Fruit fly (Drosophila melanogaster) whole organism, embryonic: ENCODE measurements around the gene nonC.
A peak's percentile ranks its signal among the peaks of the same experiment; 100 is the strongest.

Experiments used
- Abd-B ChIP-seq: fragments of 200-800 bp; sonication (Bioruptor generic); optimal IDR thresholded peaks from 2 replicates; lab custom pipeline; 2018; ENCODE audit warnings: missing biosample characterization, mild to moderate bottlenecking, missing genetic modification characterization, moderate library complexity
- Blimp-1 ChIP-seq: fragments of 200-800 bp; sonication (Bioruptor generic); optimal IDR thresholded peaks from 3 replicates; lab custom pipeline; 2018; ENCODE audit warnings: missing biosample characterization, missing genetic modification characterization, mild to moderate bottlenecking, moderate library complexity, missing genetic modification reagents
- CG10565 ChIP-seq: fragments of 200-800 bp; sonication (Bioruptor generic); optimal IDR thresholded peaks from 3 replicates; lab custom pipeline; 2016; ENCODE audit warnings: missing biosample characterization, mild to moderate bottlenecking, missing genetic modification characterization
- CG10654 ChIP-seq: fragments of 200-800 bp; sonication (Bioruptor generic); optimal IDR thresholded peaks from 2 replicates; lab custom pipeline; 2016; ENCODE audit warnings: missing biosample characterization, missing genetic modification characterization
- CG10959 ChIP-seq: fragments of 200-800 bp; sonication (Bioruptor generic); IDR thresholded peaks from 2 replicates; pipeline ENCODE4 v1.3.6; 2022; ENCODE audit warnings: missing biosample characterization, missing genetic modification characterization
- CG11247 ChIP-seq: fragments of 200-800 bp; sonication (Bioruptor generic); IDR thresholded peaks from 2 replicates; pipeline ENCODE4 v1.3.6; 2022; ENCODE audit warnings: missing biosample characterization, missing genetic modification characterization
- CG12104 ChIP-seq: fragments of 200-800 bp; sonication (Bioruptor generic); optimal IDR thresholded peaks from 3 replicates; lab custom pipeline; 2016; ENCODE audit warnings: missing biosample characterization, missing genetic modification characterization
- CG1602 ChIP-seq: fragments of 200-800 bp; sonication (Bioruptor generic); optimal IDR thresholded peaks from 3 replicates; lab custom pipeline; 2016; ENCODE audit warnings: missing biosample characterization, missing genetic modification characterization
- CG16813 ChIP-seq: fragments of 200-800 bp; sonication (Bioruptor generic); IDR thresholded peaks from 3 replicates; pipeline ENCODE4 v1.3.6; 2022; ENCODE audit warnings: missing biosample characterization, missing genetic modification characterization; ENCODE audit not compliant: partially characterized antibody
- CG2116 ChIP-seq: fragments of 200-800 bp; sonication (Bioruptor generic); optimal IDR thresholded peaks from 3 replicates; lab custom pipeline; 2018; ENCODE audit warnings: missing biosample characterization, mild to moderate bottlenecking, missing genetic modification characterization
- CG31388 ChIP-seq: fragments of 200-800 bp; sonication (Bioruptor generic); optimal IDR thresholded peaks from 2 replicates; lab custom pipeline; 2016; ENCODE audit warnings: missing biosample characterization, missing genetic modification characterization
- CG42726 ChIP-seq: fragments of 200-800 bp; sonication (Bioruptor generic); IDR thresholded peaks from 2 replicates; pipeline ENCODE4 v1.3.6; 2022; ENCODE audit warnings: missing biosample characterization, missing genetic modification characterization; ENCODE audit not compliant: partially characterized antibody
- CG6272 ChIP-seq: fragments of 200-800 bp; sonication (Bioruptor generic); IDR thresholded peaks from 2 replicates; pipeline ENCODE4 v1.3.6; 2022; ENCODE audit warnings: missing biosample characterization, missing genetic modification characterization
- CG6765 ChIP-seq: fragments of 200-800 bp; sonication (Bioruptor generic); optimal IDR thresholded peaks from 3 replicates; lab custom pipeline; 2017; ENCODE audit warnings: missing biosample characterization, mild to moderate bottlenecking, missing genetic modification characterization
- CG9215 ChIP-seq: fragments of 200-800 bp; sonication (Bioruptor generic); IDR thresholded peaks from 2 replicates; pipeline ENCODE4 v1.3.6; 2022; ENCODE audit warnings: missing biosample characterization, missing genetic modification characterization
- CHES-1-like ChIP-seq: fragments of 200-800 bp; sonication (Bioruptor generic); optimal IDR thresholded peaks from 2 replicates; lab custom pipeline; 2016; ENCODE audit warnings: missing biosample characterization, missing genetic modification characterization
- D19A ChIP-seq: fragments of 200-800 bp; optimal IDR thresholded peaks from 3 replicates; lab custom pipeline; 2019; ENCODE audit warnings: missing biosample characterization, mild to moderate bottlenecking, missing genetic modification characterization, moderate library complexity
- Dbx ChIP-seq: fragments of 200-800 bp; sonication (Bioruptor generic); IDR thresholded peaks from 3 replicates; pipeline ENCODE4 v1.3.6; 2022; ENCODE audit warnings: missing biosample characterization, missing genetic modification characterization
- Dp ChIP-seq: fragments of 200-800 bp; sonication (Bioruptor generic); optimal IDR thresholded peaks from 2 replicates; lab custom pipeline; 2018; ENCODE audit warnings: missing biosample characterization, mild to moderate bottlenecking, missing genetic modification characterization, moderate library complexity
- Gsc ChIP-seq: fragments of 200-800 bp; sonication (Bioruptor generic); IDR thresholded peaks from 2 replicates; pipeline ENCODE4 v1.3.6; 2022; ENCODE audit warnings: missing biosample characterization, missing genetic modification characterization
- HmgD ChIP-seq: fragments of 200-800 bp; sonication (Bioruptor generic); optimal IDR thresholded peaks from 3 replicates; lab custom pipeline; 2016; ENCODE audit warnings: missing biosample characterization, missing genetic modification characterization
- Hr51 ChIP-seq, 2 experiments: fragments of 200-800 bp; sonication (Bioruptor generic); optimal IDR thresholded peaks; 2 replicates in 1 of 2; 3 replicates in 1 of 2; lab custom pipeline; 2016 to 2018; ENCODE audit warnings: missing biosample characterization in 2 of 2, missing genetic modification characterization in 2 of 2, mild to moderate bottlenecking in 1 of 2, moderate library complexity in 1 of 2
- Lim3 ChIP-seq: fragments of 200-800 bp; sonication (Bioruptor generic); IDR thresholded peaks from 2 replicates; pipeline ENCODE4 v1.3.6; 2022; ENCODE audit warnings: missing biosample characterization, missing genetic modification characterization
- MTF-1 ChIP-seq: fragments of 200-800 bp; sonication (Bioruptor generic); optimal IDR thresholded peaks from 2 replicates; lab custom pipeline; 2018; ENCODE audit warnings: missing biosample characterization, mild to moderate bottlenecking, missing genetic modification characterization, borderline replicate concordance
- NfI ChIP-seq: fragments of 200-800 bp; sonication (Bioruptor generic); optimal IDR thresholded peaks from 3 replicates; lab custom pipeline; 2018; ENCODE audit warnings: missing biosample characterization, mild to moderate bottlenecking, missing genetic modification characterization, moderate library complexity
- Ravus ChIP-seq: fragments of 200-800 bp; sonication (Bioruptor generic); IDR thresholded peaks from 2 replicates; pipeline ENCODE4 v1.3.6; 2022; ENCODE audit warnings: missing biosample characterization, missing genetic modification characterization
- Rx ChIP-seq: fragments of 200-800 bp; sonication (Bioruptor generic); IDR thresholded peaks from 2 replicates; pipeline ENCODE4 v1.3.6; 2022; ENCODE audit warnings: missing biosample characterization, missing genetic modification characterization
- Spps ChIP-seq: fragments of 200-800 bp; sonication (Bioruptor generic); optimal IDR thresholded peaks from 2 replicates; lab custom pipeline; 2018; ENCODE audit warnings: missing biosample characterization, mild to moderate bottlenecking, missing genetic modification characterization
- Usf ChIP-seq: fragments of 200-800 bp; sonication (Bioruptor generic); optimal IDR thresholded peaks from 2 replicates; lab custom pipeline; 2017; ENCODE audit warnings: missing genotype, missing biosample characterization, missing genetic modification characterization
- Vsx1 ChIP-seq: fragments of 200-800 bp; sonication (Bioruptor generic); optimal IDR thresholded peaks from 2 replicates; lab custom pipeline; 2017; ENCODE audit warnings: missing biosample characterization, mild to moderate bottlenecking, missing genetic modification characterization, missing genetic modification reagents
- al ChIP-seq: fragments of 200-800 bp; sonication (Bioruptor generic); IDR thresholded peaks from 2 replicates; pipeline ENCODE4 v1.3.6; 2022; ENCODE audit warnings: missing biosample characterization, missing genetic modification characterization
- ato ChIP-seq: fragments of 200-800 bp; sonication (Bioruptor generic); IDR thresholded peaks from 2 replicates; pipeline ENCODE4 v1.3.6; 2022; ENCODE audit warnings: missing biosample characterization, missing genetic modification characterization; ENCODE audit not compliant: partially characterized antibody
- cato ChIP-seq: fragments of 200-800 bp; sonication (Bioruptor generic); optimal IDR thresholded peaks from 2 replicates; lab custom pipeline; 2016; ENCODE audit warnings: missing biosample characterization, missing genetic modification characterization, borderline replicate concordance
- chm ChIP-seq: fragments of 200-800 bp; sonication (Bioruptor generic); IDR thresholded peaks from 2 replicates; pipeline ENCODE4 v1.3.6; 2022; ENCODE audit warnings: missing biosample characterization, missing genetic modification characterization
- ci ChIP-seq: fragments of 200-800 bp; sonication (Bioruptor generic); IDR thresholded peaks from 3 replicates; pipeline ENCODE4 v1.3.6; 2022; ENCODE audit warnings: missing biosample characterization, missing genetic modification characterization
- crc ChIP-seq: fragments of 200-800 bp; sonication (Bioruptor generic); optimal IDR thresholded peaks from 2 replicates; lab custom pipeline; 2016; ENCODE audit warnings: missing biosample characterization, missing genetic modification characterization
- ewg ChIP-seq: fragments of 200-800 bp; sonication (Bioruptor generic); optimal IDR thresholded peaks from 3 replicates; lab custom pipeline; 2017; ENCODE audit warnings: mild to moderate bottlenecking, missing biosample characterization, missing genetic modification reagents, missing genetic modification characterization
- exex ChIP-seq: fragments of 200-800 bp; sonication (Bioruptor generic); optimal IDR thresholded peaks from 4 replicates; lab custom pipeline; 2018; ENCODE audit warnings: missing biosample characterization, mild to moderate bottlenecking, missing genetic modification characterization, moderate library complexity
- fd102C ChIP-seq: fragments of 200-800 bp; sonication (Bioruptor generic); optimal IDR thresholded peaks from 2 replicates; lab custom pipeline; 2018; ENCODE audit warnings: missing biosample characterization, mild to moderate bottlenecking, missing genetic modification characterization, moderate library complexity
- lilli ChIP-seq: fragments of 200-800 bp; sonication (Bioruptor generic); optimal IDR thresholded peaks from 3 replicates; lab custom pipeline; 2016; ENCODE audit warnings: missing biosample characterization, missing genetic modification characterization
- lmd ChIP-seq: fragments of 200-800 bp; sonication (Bioruptor generic); IDR thresholded peaks from 2 replicates; pipeline ENCODE4 v1.3.6; 2022; ENCODE audit warnings: missing biosample characterization, missing genetic modification characterization
- lov ChIP-seq, 2 experiments: fragments of 200-800 bp in 1 of 2; fragments of >200 bp in 1 of 2; sonication (Bioruptor generic) in 1 of 2; IDR thresholded peaks in 1 of 2; optimal IDR thresholded peaks in 1 of 2; 2 replicates in 1 of 2; 3 replicates in 1 of 2; pipeline versions ENCODE4 v1.3.6 to Lab custom; 2017 to 2022; ENCODE audit warnings: missing biosample characterization in 1 of 2, missing genetic modification characterization in 1 of 2
- pnt ChIP-seq: fragments of 200-800 bp; sonication (Bioruptor generic); optimal IDR thresholded peaks from 3 replicates; lab custom pipeline; 2016; ENCODE audit warnings: missing biosample characterization, missing genetic modification characterization
- pum ChIP-seq: fragments of 200-800 bp; sonication (Bioruptor generic); optimal IDR thresholded peaks from 2 replicates; lab custom pipeline; 2016; ENCODE audit warnings: missing biosample characterization, missing genetic modification characterization
- pzg ChIP-seq: fragments of 200-800 bp; sonication (Bioruptor generic); optimal IDR thresholded peaks from 3 replicates; lab custom pipeline; 2018; ENCODE audit warnings: missing biosample characterization, mild to moderate bottlenecking, missing genetic modification characterization, moderate library complexity
- unc-4 ChIP-seq: fragments of 200-800 bp; sonication (Bioruptor generic); IDR thresholded peaks from 2 replicates; pipeline ENCODE4 v1.3.6; 2022; ENCODE audit warnings: missing biosample characterization, missing genetic modification characterization; ENCODE audit not compliant: partially characterized antibody

nonC gene

DNA sequence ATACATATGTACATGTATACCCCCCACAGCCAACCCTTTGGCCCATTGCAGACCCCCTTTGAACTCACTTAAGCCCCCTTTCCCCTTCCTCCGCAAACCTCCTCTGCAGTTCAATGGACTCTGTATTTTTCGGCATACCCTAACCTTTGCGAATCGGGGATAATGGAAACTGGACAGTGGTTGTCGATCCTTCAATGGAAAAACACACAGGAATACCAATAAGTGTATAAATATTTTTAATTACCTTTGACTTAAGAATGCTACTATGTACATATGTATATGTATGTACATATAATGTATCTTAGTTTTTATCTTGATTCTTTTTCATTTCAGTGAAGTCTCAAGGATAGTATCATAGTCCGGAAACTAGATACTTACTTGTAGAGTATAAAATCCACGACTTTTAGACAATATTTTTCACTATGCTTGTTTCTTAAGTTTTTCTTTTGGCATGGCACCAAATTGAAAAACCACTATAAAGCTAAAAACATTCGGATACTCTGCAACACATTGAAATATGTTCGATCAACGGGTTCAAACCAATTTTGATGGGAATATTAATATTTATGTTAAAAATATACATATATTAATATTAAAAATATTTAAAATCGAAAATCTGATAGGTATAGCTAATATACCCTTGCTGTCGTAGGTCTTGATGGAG is 32.2 kb downstream of the nonC start (continued):
- TF ChIP-seq lov (optimal IDR thresholded peaks at IDR 0.05; lab: Kevin White, UChicago) (no peak), lov (GFP tag; IDR thresholded peaks at IDR 0.05; lab: Robert Waterston, UW) (peak; percentile 62; the same call in 1 of the 3 replicates), ato (GFP tag; lab: Robert Waterston, UW) (no peak), CG42726 (GFP tag; lab: Robert Waterston, UW) (no peak), CG6765 (GFP tag; lab: Kevin White, UChicago) (no peak), CG2116 (GFP tag; lab: Kevin White, UChicago) (peak; percentile 7), pnt (GFP tag; lab: Kevin White, UChicago) (no peak), ewg (peak; percentile 42), NfI (GFP tag; lab: Kevin White, UChicago) (peak; percentile 71), lmd (GFP tag; lab: Robert Waterston, UW) (peak; percentile 81), lilli (peak; percentile 17), exex (tag; lab: Kevin White, UChicago) (peak; percentile 11), pzg (GFP tag; lab: Kevin White, UChicago) (no peak), crc (GFP tag; lab: Kevin White, UChicago) (no peak), Usf (GFP tag; lab: Kevin White, UChicago) (no peak), Dbx (GFP tag; lab: Robert Waterston, UW) (peak; percentile 49; the same call in 1 of the 3 replicates), D19A (tag; lab: Kevin White, UChicago) (peak; percentile 97), MTF-1 (GFP tag; lab: Kevin White, UChicago) (no peak), Rx (GFP tag; lab: Robert Waterston, UW) (peak; percentile 50; the same call in 1 of the 2 replicates), Lim3 (GFP tag; lab: Robert Waterston, UW) (0 out of 2 replicates have a peak, but pooled peaks have one; percentile 9), Gsc (GFP tag; lab: Robert Waterston, UW) (no peak), CG6272 (GFP tag; lab: Robert Waterston, UW) (no peak), fd102C (GFP tag; lab: Kevin White, UChicago) (no peak), CG10654 (GFP tag; lab: Kevin White, UChicago) (peak; percentile 37), CG12104 (GFP tag; lab: Kevin White, UChicago) (peak; percentile 16), CG31388 (no peak), CG9215 (peak; percentile 47; the same call in 1 of the 2 replicates), CG1602 (peak; percentile 43), Hr51 (GFP tag; optimal IDR thresholded peaks at IDR 0.05; lab: Kevin White, UChicago) (peak in 1 of 2 experiments; percentile 81), al (peak; percentile 70), HmgD (GFP tag; lab: Kevin White, UChicago) (no peak), chm (GFP tag; lab: Robert Waterston, UW) (no peak; the same call in 1 of the 2 replicates), unc-4 (GFP tag; lab: Robert Waterston, UW) (no peak), cato (no peak), Spps (tag; lab: Kevin White, UChicago) (no peak), ci (GFP tag; lab: Robert Waterston, UW) (peak; percentile 79), CG16813 (no peak), CG10959 (GFP tag; lab: Robert Waterston, UW) (peak; percentile 47), CG11247 (GFP tag; lab: Robert Waterston, UW) (peak; percentile 57), Dp (no peak), pum (GFP tag; lab: Kevin White, UChicago) (peak; percentile 16), CHES-1-like (GFP tag; lab: Kevin White, UChicago) (no peak), CG10565 (no peak), Abd-B (peak; percentile 56), Ravus (peak; percentile 33), Vsx1 (GFP tag; lab: Kevin White, UChicago) (peak; percentile 54), Blimp-1 (GFP tag; lab: Kevin White, UChicago) (peak; percentile 72)
